Fruit fly (Drosophila melanogaster): ENCODE results near the gene BobA.
A peak's percentile ranks its signal among the peaks of the same experiment; 100 is the strongest.

BobA gene

DNA sequence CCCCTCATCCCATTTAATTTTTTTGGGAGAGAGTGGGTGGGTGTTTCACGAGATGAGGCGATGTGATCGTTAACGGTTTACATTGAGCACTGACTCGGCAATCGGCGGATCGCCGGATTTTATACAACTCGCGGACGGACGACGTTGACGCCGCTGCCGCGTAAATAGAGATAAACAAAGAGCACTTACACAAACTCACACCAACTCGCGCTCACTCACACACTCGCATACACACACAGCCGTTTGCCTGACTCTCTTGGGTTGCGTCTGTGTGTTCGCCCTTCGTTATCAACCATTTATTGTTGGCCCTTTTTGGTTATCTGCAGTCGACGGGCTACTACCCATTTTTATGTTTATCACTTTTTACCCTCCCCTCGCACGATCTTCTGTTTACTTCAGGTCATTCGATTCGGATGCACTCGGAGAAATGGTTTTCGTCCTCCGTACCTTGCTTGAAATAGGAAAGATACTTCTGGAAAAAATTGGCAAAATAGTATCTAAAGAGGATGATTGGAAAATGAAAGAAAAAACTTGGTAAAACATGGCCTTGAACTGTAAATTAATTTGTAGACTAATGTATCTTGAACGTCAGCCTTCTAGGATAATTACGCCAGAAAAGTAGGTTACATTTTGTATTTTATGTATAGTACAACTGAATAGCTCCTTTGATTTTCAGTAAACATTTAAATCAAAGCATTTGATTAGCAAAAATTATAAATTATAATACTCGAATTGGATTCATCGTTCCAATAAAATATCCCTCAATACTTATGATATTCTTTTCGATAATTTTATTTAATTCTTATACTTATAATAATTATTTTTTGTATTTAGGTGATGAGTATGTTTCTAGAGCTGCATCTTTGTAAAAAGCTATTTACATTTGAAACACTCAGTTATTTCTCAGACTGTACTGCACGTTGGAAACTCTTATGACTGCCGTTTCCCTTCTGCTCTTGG is 31.9 kb upstream of the BobA start (continued):
- peak; percentile 13 for TF ChIP-seq cato (GFP tag; optimal IDR thresholded peaks at IDR 0.05; ENCODE audit: borderline replicate concordance)
- no peak for TF ChIP-seq lbe (GFP tag; optimal IDR thresholded peaks at IDR 0.05)
- no peak for TF ChIP-seq Asciz (GFP tag; optimal IDR thresholded peaks at IDR 0.05)
- peak; percentile 83 for TF ChIP-seq GATAe (GFP tag; conservative IDR thresholded peaks at IDR 0.05)
- no peak for TF ChIP-seq lov (optimal IDR thresholded peaks at IDR 0.05)
- no peak for TF ChIP-seq lov (GFP tag; IDR thresholded peaks at IDR 0.05)
- TF ChIP-seq bcd (GFP tag; optimal IDR thresholded peaks at IDR 0.05) = no peak
- no peak for TF ChIP-seq Sry-β (GFP tag; optimal IDR thresholded peaks at IDR 0.05)
- no peak; the same call in 1 of the 2 replicates for TF ChIP-seq onecut (GFP tag; IDR thresholded peaks at IDR 0.05)
- TF ChIP-seq kni (GFP tag; optimal IDR thresholded peaks at IDR 0.05) = peak; percentile 97
- TF ChIP-seq bowl (GFP tag; IDR thresholded peaks at IDR 0.05) = no peak
- peak; percentile 37; the same call in 1 of the 2 replicates for TF ChIP-seq CG42726 (GFP tag; IDR thresholded peaks at IDR 0.05; ENCODE audit: partially characterized antibody)
- no peak for TF ChIP-seq CG1792 (GFP tag; optimal IDR thresholded peaks at IDR 0.05)
- peak; percentile 2 for TF ChIP-seq CG10209 (GFP tag; optimal IDR thresholded peaks at IDR 0.05)
- peak; percentile 73 for TF ChIP-seq Med (GFP tag)
- TF ChIP-seq CG17328 (GFP tag; IDR thresholded peaks at IDR 0.05) = no peak; the same call in none of the 2 replicates
- peak; percentile 36 for TF ChIP-seq CG30431 (GFP tag; optimal IDR thresholded peaks at IDR 0.05)
- TF ChIP-seq CG11504 (tag; optimal IDR thresholded peaks at IDR 0.05) = peak; percentile 64
- TF ChIP-seq CG3726 (GFP tag; IDR thresholded peaks at IDR 0.05) = no peak
- TF ChIP-seq ara (GFP tag; IDR thresholded peaks at IDR 0.05) = peak; percentile 28; the same call in 1 of the 2 replicates
- no peak for TF ChIP-seq CrebB (tag; optimal IDR thresholded peaks at IDR 0.05)
- TF ChIP-seq ssp (GFP tag; IDR thresholded peaks at IDR 0.05) = no peak
- peak; percentile 54 for TF ChIP-seq sqz (GFP tag; optimal IDR thresholded peaks at IDR 0.05)
- 0 out of 3 replicates have a peak, but pooled peaks have one; percentile 25 for TF ChIP-seq gce (GFP tag; IDR thresholded peaks at IDR 0.05)
- TF ChIP-seq corto (GFP tag; optimal IDR thresholded peaks at IDR 0.05) = no peak
- no peak for TF ChIP-seq CG15011 (GFP tag; optimal IDR thresholded peaks at IDR 0.05)
- peak; percentile 79 for TF ChIP-seq chm (GFP tag; IDR thresholded peaks at IDR 0.05)
- TF ChIP-seq Xrp1 (GFP tag; IDR thresholded peaks at IDR 0.05) = no peak; the same call in 1 of the 2 replicates
- peak; percentile 58; the same call in 1 of the 2 replicates for TF ChIP-seq Bgb (GFP tag; IDR thresholded peaks at IDR 0.05; ENCODE audit: partially characterized antibody)
- TF ChIP-seq HLHmδ (GFP tag; optimal IDR thresholded peaks at IDR 0.05) = peak; percentile 9
- peak; percentile 33 for TF ChIP-seq CG12219 (GFP tag; optimal IDR thresholded peaks at IDR 0.05)
- peak; percentile 4 for TF ChIP-seq exex (tag; optimal IDR thresholded peaks at IDR 0.05)
- peak; percentile 28; the same call in 1 of the 2 replicates for TF ChIP-seq CG4730 (GFP tag; IDR thresholded peaks at IDR 0.05)
- TF ChIP-seq psq (GFP tag; optimal IDR thresholded peaks at IDR 0.05) = peak; percentile 42
- no peak for TF ChIP-seq p53 (GFP tag; optimal IDR thresholded peaks at IDR 0.05)
- TF ChIP-seq ind (GFP tag; optimal IDR thresholded peaks at IDR 0.05) = peak; percentile 5
- TF ChIP-seq Spps (tag; optimal IDR thresholded peaks at IDR 0.05) = no peak
- TF ChIP-seq lilli (GFP tag; optimal IDR thresholded peaks at IDR 0.05) = no peak
- peak; percentile 24 for TF ChIP-seq CG18476 (GFP tag; optimal IDR thresholded peaks at IDR 0.05)
- TF ChIP-seq mld (GFP tag; IDR thresholded peaks at IDR 0.05; ENCODE audit: partially characterized antibody) = no peak
- peak; percentile 95 for TF ChIP-seq Adf1 (GFP tag; IDR thresholded peaks at IDR 0.05)
- no peak for TF ChIP-seq da (GFP tag; optimal IDR thresholded peaks at IDR 0.05)
- TF ChIP-seq CG10431 (GFP tag; optimal IDR thresholded peaks at IDR 0.05) = peak; percentile 27
- peak; percentile 59 for TF ChIP-seq odd (GFP tag; optimal IDR thresholded peaks at IDR 0.05)
- TF ChIP-seq CG13775 (GFP tag; optimal IDR thresholded peaks at IDR 0.05) = peak; percentile 77
- TF ChIP-seq B-H1 (GFP tag; IDR thresholded peaks at IDR 0.05) = no peak; the same call in 2 of the 3 replicates
- TF ChIP-seq en (GFP tag; optimal IDR thresholded peaks at IDR 0.05) = no peak
- TF ChIP-seq CG34224 (GFP tag; IDR thresholded peaks at IDR 0.05; ENCODE audit: partially characterized antibody) = peak; percentile 38; the same call in 1 of the 3 replicates
